Worm (Caenorhabditis elegans) whole organism, L4 larva: ENCODE data around the gene F56C9.10.

Experiments
- D1046.2 ChIP-seq: fragments of 200-800 bp; sonication (Bioruptor generic); IDR thresholded peaks from 2 replicates; pipeline ENCODE4 v1.3.6; 2022; ENCODE audit warnings: missing genetic modification characterization, missing compliant biosample characterization
- dmd-8 ChIP-seq: fragments of 200-800 bp; sonication (Bioruptor generic); IDR thresholded peaks from 2 replicates; pipeline ENCODE4 v1.3.6; 2022; ENCODE audit warnings: missing genetic modification characterization, missing compliant biosample characterization
- egl-27 ChIP-seq: sonication (generic microtip); optimal IDR thresholded peaks from 3 replicates; lab custom pipeline; 2017; ENCODE audit warnings: missing biosample characterization, missing genetic modification reagents, missing genetic modification characterization
- fos-1 ChIP-seq: fragments of 150-350 bp; optimal IDR thresholded peaks from 2 replicates; lab custom pipeline; 2014; ENCODE audit warnings: missing biosample characterization, missing genetic modification characterization
- lin-13 ChIP-seq: fragments of 150-350 bp; optimal IDR thresholded peaks from 2 replicates; lab custom pipeline; 2014; ENCODE audit warnings: missing biosample characterization, missing genetic modification reagents, missing genetic modification characterization
- lin-38 ChIP-seq: fragments of 200-800 bp; sonication (Bioruptor generic); IDR thresholded peaks from 2 replicates; pipeline ENCODE4 v1.3.6; 2022; ENCODE audit warnings: missing genetic modification reagents, missing genetic modification characterization, missing compliant biosample characterization
- nhr-102 ChIP-seq: sonication (generic microtip); optimal IDR thresholded peaks from 2 replicates; lab custom pipeline; 2016; ENCODE audit warnings: mild to moderate bottlenecking, missing genetic modification characterization, moderate library complexity, missing compliant biosample characterization
- nhr-11 ChIP-seq: fragments of 150-350 bp; optimal IDR thresholded peaks from 2 replicates; lab custom pipeline; 2014; ENCODE audit warnings: missing biosample characterization, missing genetic modification characterization
- nhr-42 ChIP-seq: fragments of 200-800 bp; sonication (Bioruptor generic); IDR thresholded peaks from 2 replicates; pipeline ENCODE4 v1.3.6; 2022; ENCODE audit warnings: missing genetic modification characterization, missing compliant biosample characterization
- nhr-77 ChIP-seq: fragments of 150-350 bp; optimal IDR thresholded peaks from 2 replicates; lab custom pipeline; 2014; ENCODE audit warnings: missing biosample characterization, missing genetic modification characterization
- pqm-1 ChIP-seq: sonication (generic microtip); optimal IDR thresholded peaks from 2 replicates; lab custom pipeline; 2017; ENCODE audit warnings: missing biosample characterization, missing genetic modification characterization
- snpc-4 ChIP-seq: fragments of 150-350 bp; optimal IDR thresholded peaks from 2 replicates; lab custom pipeline; 2014; ENCODE audit warnings: missing biosample characterization, missing genetic modification characterization
- unc-39 ChIP-seq: sonication (generic microtip); optimal IDR thresholded peaks from 2 replicates; lab custom pipeline; 2017; ENCODE audit warnings: missing biosample characterization, missing genetic modification characterization

DNA sequence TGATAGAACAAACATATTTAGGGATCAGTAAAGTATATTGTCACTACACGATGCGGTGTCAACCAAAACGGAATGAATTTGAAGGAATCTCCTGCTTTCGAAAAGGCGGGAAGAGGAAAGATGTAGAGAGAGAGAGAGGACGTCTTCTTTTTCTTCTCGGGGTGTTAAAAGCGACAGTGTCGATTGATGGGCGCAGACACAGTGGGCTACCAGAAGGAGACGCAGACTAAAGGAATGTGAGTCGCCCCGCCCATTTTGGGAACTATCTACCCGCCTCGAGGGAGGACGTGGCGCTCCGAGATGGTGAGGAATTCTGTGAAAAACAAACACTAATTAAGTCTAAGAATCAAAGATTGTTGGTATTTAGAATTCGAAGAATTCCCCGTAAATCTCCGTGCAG lies 35.6 kb downstream of the F56C9.10 start, which contains the start of the genes B0361.14 and B0361.9:
- TF ChIP-seq fos-1 (tag; lab: Kevin White, UChicago) (no peak), lin-13 (no peak), nhr-102 (tag; lab: Kevin White, UChicago) (no peak), pqm-1 (tag; lab: Kevin White, UChicago) (no peak), egl-27 (no peak), snpc-4 (tag; lab: Kevin White, UChicago) (no peak), unc-39 (tag; lab: Kevin White, UChicago) (no peak), dmd-8 (GFP tag; lab: Robert Waterston, UW) (no peak), nhr-11 (no peak), lin-38 (GFP tag; lab: Robert Waterston, UW) (no peak), nhr-42 (GFP tag; lab: Robert Waterston, UW) (no peak), nhr-77 (tag; lab: Kevin White, UChicago) (no peak), D1046.2 (no peak)
